Fruit fly (Drosophila melanogaster) Kc167 (cell line): ENCODE data around the gene Adss.

Source experiments
- Myc ChIP-seq: fragments of >200 bp; optimal IDR thresholded peaks from 2 replicates; lab custom pipeline; 2017; ENCODE audit warnings: missing external identifiers
- Sin3A ChIP-seq: fragments of >200 bp; optimal IDR thresholded peaks from 2 replicates; lab custom pipeline; 2018; ENCODE audit warnings: missing external identifiers
- ttk ChIP-seq: sonication (Bioruptor generic); optimal IDR thresholded peaks from 2 replicates; lab custom pipeline; 2017; ENCODE audit warnings: missing external identifiers

DNA sequence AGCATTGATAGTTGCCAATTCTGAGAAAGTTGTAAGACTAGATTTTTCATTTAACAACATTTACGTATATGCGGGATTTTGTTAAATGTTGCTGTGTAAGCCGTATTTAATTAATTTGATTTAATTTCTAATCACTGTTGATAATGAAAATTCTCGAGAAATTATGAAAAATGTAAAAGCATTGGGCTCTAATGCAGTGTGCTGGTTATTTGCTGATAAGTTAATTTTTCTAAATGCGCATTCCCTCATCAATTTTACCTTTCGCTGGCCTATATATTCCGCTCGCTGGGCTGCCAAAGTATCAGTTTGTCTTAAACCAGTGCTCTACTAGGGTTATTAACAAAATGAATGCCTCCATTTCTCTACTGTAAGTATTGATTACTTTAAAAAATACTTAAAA lies 42.3 kb upstream of the Adss start, which contains the start of gene TotC:
- no peak for TF ChIP-seq Myc
- TF ChIP-seq Sin3A = no peak
- no peak for TF ChIP-seq ttk (lab: Kevin White, UChicago)
